Worm (Caenorhabditis elegans): Measurements from ENCODE around the gene pqn-18.

pqn-18 gene

DNA sequence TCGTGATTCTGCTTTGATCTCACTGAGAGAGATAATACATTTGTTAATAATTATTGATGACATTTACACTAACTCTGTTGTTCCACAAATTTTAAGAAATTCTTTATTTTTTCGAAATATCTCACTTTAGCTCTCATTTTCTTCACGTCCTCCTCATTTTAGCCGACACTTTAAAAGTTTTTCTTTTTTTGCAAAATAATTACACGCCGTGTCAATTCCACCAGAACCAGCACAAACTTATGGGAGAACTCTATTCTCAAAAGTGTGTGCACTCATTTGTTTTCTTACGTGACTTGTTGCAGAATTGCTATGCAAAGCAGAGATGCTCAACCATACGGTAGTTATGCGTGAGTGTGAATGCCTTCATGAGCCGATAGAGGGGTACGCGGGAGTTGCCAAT lies 57.5 kb downstream of the pqn-18 start, which contains the start of gene frpr-2:
Gene frpr-2 (plus strand): TSS at position 301 of the 400 bp plus-strand sequence.
- TF ChIP-seq mec-3 (tag; optimal IDR thresholded peaks at IDR 0.05; ENCODE audit: borderline replicate concordance) (no peak), unc-55 (GFP tag; optimal IDR thresholded peaks at IDR 0.05) (no peak), ceh-6 (GFP tag; optimal IDR thresholded peaks at IDR 0.05) (no peak), ref-2 (tag; optimal IDR thresholded peaks at IDR 0.05) (no peak), ceh-48 (tag; optimal IDR thresholded peaks at IDR 0.05) (no peak), pros-1 (tag; optimal IDR thresholded peaks at IDR 0.05) (no peak), nhr-232 (tag; optimal IDR thresholded peaks at IDR 0.05) (no peak), ceh-18 (tag; optimal IDR thresholded peaks at IDR 0.05) (no peak), ttx-3 (tag; optimal IDR thresholded peaks at IDR 0.05) (no peak), lin-11 (tag; optimal IDR thresholded peaks at IDR 0.05) (no peak), lim-6 (tag; optimal IDR thresholded peaks at IDR 0.05) (no peak), K09A11.1 (tag; optimal IDR thresholded peaks at IDR 0.05; ENCODE audit: insufficient read depth) (no peak), dve-1 (tag; optimal IDR thresholded peaks at IDR 0.05) (no peak)

All from whole organism, late embryonic.